Fruit fly (Drosophila melanogaster): ENCODE data around the gene Cnx99A.

Cnx99A gene

dm6 chr3R:29274590-29274989 lies 44.9 kb downstream of the Cnx99A start (continued):
- no peak for TF ChIP-seq ham (GFP tag; IDR thresholded peaks at IDR 0.05)
- TF ChIP-seq ap (GFP tag; IDR thresholded peaks at IDR 0.05) = no peak
- TF ChIP-seq zf30C (GFP tag; optimal IDR thresholded peaks at IDR 0.05) = peak; percentile 56
- TF ChIP-seq amos (GFP tag; IDR thresholded peaks at IDR 0.05; ENCODE audit: partially characterized antibody) = no peak
- TF ChIP-seq CG31388 (GFP tag; optimal IDR thresholded peaks at IDR 0.05) = no peak
- TF ChIP-seq CG15696 (tag; optimal IDR thresholded peaks at IDR 0.05) = peak; percentile 32
- TF ChIP-seq Opbp (GFP tag; IDR thresholded peaks at IDR 0.05; ENCODE audit: partially characterized antibody) = no peak
- TF ChIP-seq Nf-YB (GFP tag; optimal IDR thresholded peaks at IDR 0.05) = peak; percentile 52
- TF ChIP-seq CG10959 (GFP tag; IDR thresholded peaks at IDR 0.05) = no peak
- peak; percentile 21 for TF ChIP-seq CG1233 (GFP tag; optimal IDR thresholded peaks at IDR 0.05)
- no peak for TF ChIP-seq sr (GFP tag; IDR thresholded peaks at IDR 0.05)
- no peak for TF ChIP-seq Dfd (GFP tag; optimal IDR thresholded peaks at IDR 0.05)
- peak; percentile 80 for TF ChIP-seq oc (tag; optimal IDR thresholded peaks at IDR 0.05)
- peak; percentile 85 for TF ChIP-seq CG17361 (GFP tag; IDR thresholded peaks at IDR 0.05)
- TF ChIP-seq sc (optimal IDR thresholded peaks at IDR 0.05) = no peak
- peak; percentile 76 for TF ChIP-seq sc (GFP tag; optimal IDR thresholded peaks at IDR 0.05)
- peak; percentile 60; the same call in 2 of the 3 replicates for TF ChIP-seq H15 (GFP tag; IDR thresholded peaks at IDR 0.05)
- TF ChIP-seq CG2202 (tag; optimal IDR thresholded peaks at IDR 0.05) = peak; percentile 81
- TF ChIP-seq Hand (GFP tag; optimal IDR thresholded peaks at IDR 0.05) = no peak
- TF ChIP-seq CG14441 (GFP tag; IDR thresholded peaks at IDR 0.05) = peak; percentile 54; the same call in 1 of the 2 replicates
- no peak for TF ChIP-seq klu (GFP tag; IDR thresholded peaks at IDR 0.05)
- peak; percentile 46 for TF ChIP-seq Sox100B (GFP tag; optimal IDR thresholded peaks at IDR 0.05)
- TF ChIP-seq tap (tag; optimal IDR thresholded peaks at IDR 0.05) = peak; percentile 73
- TF ChIP-seq slou (GFP tag; optimal IDR thresholded peaks at IDR 0.05) = no peak
- TF ChIP-seq Taf1 (GFP tag; IDR thresholded peaks at IDR 0.05) = no peak
- no peak for TF ChIP-seq CG34224 (GFP tag; IDR thresholded peaks at IDR 0.05; ENCODE audit: partially characterized antibody)
- TF ChIP-seq Rx (GFP tag; IDR thresholded peaks at IDR 0.05) = no peak
- no peak for TF ChIP-seq CG10462 (GFP tag; optimal IDR thresholded peaks at IDR 0.05)
- TF ChIP-seq CG4328 (GFP tag; optimal IDR thresholded peaks at IDR 0.05) = no peak
- TF ChIP-seq CrebB (tag; optimal IDR thresholded peaks at IDR 0.05) = peak; percentile 5
- TF ChIP-seq Ets65A (GFP tag) = no peak
- TF ChIP-seq zfh1 (GFP tag; IDR thresholded peaks at IDR 0.05) = peak; percentile 73
- TF ChIP-seq CG17385 (GFP tag; optimal IDR thresholded peaks at IDR 0.05) = peak; percentile 60
- 0 out of 3 replicates have a peak, but pooled peaks have one; percentile 31 for TF ChIP-seq B-H1 (GFP tag; IDR thresholded peaks at IDR 0.05)
- TF ChIP-seq CG16863 (GFP tag; optimal IDR thresholded peaks at IDR 0.05) = peak; percentile 59
- TF ChIP-seq dimm (GFP tag; IDR thresholded peaks at IDR 0.05) = no peak
- no peak for TF ChIP-seq Gug (GFP tag; IDR thresholded peaks at IDR 0.05)
- TF ChIP-seq gt (GFP tag; IDR thresholded peaks at IDR 0.05) = 0 out of 2 replicates have a peak, but pooled peaks have one; percentile 14
- no peak for TF ChIP-seq CG3163 (GFP tag; optimal IDR thresholded peaks at IDR 0.05)
- peak; percentile 5 for TF ChIP-seq caup (GFP tag; optimal IDR thresholded peaks at IDR 0.05; ENCODE audit: severe bottlenecking)
- peak; percentile 0 for TF ChIP-seq CG8290 (GFP tag; optimal IDR thresholded peaks at IDR 0.05)
- TF ChIP-seq CG8290 (tag; optimal IDR thresholded peaks at IDR 0.05) = no peak
- no peak for TF ChIP-seq pita (GFP tag; optimal IDR thresholded peaks at IDR 0.05)
- TF ChIP-seq scrt (GFP tag; optimal IDR thresholded peaks at IDR 0.05) = peak; percentile 33
- TF ChIP-seq Doc3 (GFP tag; IDR thresholded peaks at IDR 0.05; ENCODE audit: partially characterized antibody) = no peak
- TF ChIP-seq Hr3 (GFP tag; optimal IDR thresholded peaks at IDR 0.05) = peak; percentile 64
- no peak for TF ChIP-seq Med (GFP tag)
- TF ChIP-seq maf-S (GFP tag; optimal IDR thresholded peaks at IDR 0.05) = no peak
- peak; percentile 41 for TF ChIP-seq CG18764 (GFP tag; optimal IDR thresholded peaks at IDR 0.05)
- TF ChIP-seq CG31441 (GFP tag; IDR thresholded peaks at IDR 0.05) = peak; percentile 64
- peak; percentile 53; the same call in 1 of the 3 replicates for TF ChIP-seq so (GFP tag; IDR thresholded peaks at IDR 0.05)
- peak; percentile 44 for TF ChIP-seq CG9437 (GFP tag; optimal IDR thresholded peaks at IDR 0.05)
